Worm (Caenorhabditis elegans) whole organism, L2 larva: Measurements from ENCODE around the gene T28C12.1.

Experiments
- ZK546.5 ChIP-seq: sonication (generic microtip); optimal IDR thresholded peaks from 2 replicates; lab custom pipeline; 2017; ENCODE audit warnings: missing biosample characterization, missing genetic modification characterization
- ama-1 ChIP-seq: fragments of 150-350 bp; optimal IDR thresholded peaks from 2 replicates; lab custom pipeline; 2018; ENCODE audit warnings: inconsistent platforms
- elt-3 ChIP-seq: sonication (generic microtip); optimal IDR thresholded peaks from 2 replicates; lab custom pipeline; 2017; ENCODE audit warnings: missing biosample characterization, missing genetic modification characterization
- lin-13 ChIP-seq: fragments of 150-350 bp; optimal IDR thresholded peaks from 2 replicates; lab custom pipeline; 2014; ENCODE audit warnings: missing biosample characterization, missing genetic modification reagents, missing genetic modification characterization
- lsy-2 ChIP-seq, 2 experiments: fragments of 150-350 bp in 1 of 2; sonication (generic microtip) in 1 of 2; optimal IDR thresholded peaks; 2 replicates each; lab custom pipeline; 2014 to 2017; ENCODE audit warnings: missing biosample characterization in 2 of 2, missing genetic modification characterization in 2 of 2
- nhr-11 ChIP-seq: fragments of 150-350 bp; optimal IDR thresholded peaks from 2 replicates; lab custom pipeline; 2014; ENCODE audit warnings: missing biosample characterization, missing genetic modification characterization
- nhr-23 ChIP-seq: fragments of 150-350 bp; optimal IDR thresholded peaks from 2 replicates; lab custom pipeline; 2014; ENCODE audit warnings: missing biosample characterization, missing genetic modification reagents, missing genetic modification characterization
- skn-1 ChIP-seq: sonication (generic microtip); optimal IDR thresholded peaks from 2 replicates; lab custom pipeline; 2017; ENCODE audit warnings: missing biosample characterization, missing genetic modification characterization
- zag-1 ChIP-seq: fragments of 150-350 bp; optimal IDR thresholded peaks from 2 replicates; lab custom pipeline; 2014; ENCODE audit warnings: missing biosample characterization, missing genetic modification characterization
- ztf-1 ChIP-seq: fragments of 200-800 bp; sonication (Bioruptor generic); conservative IDR thresholded peaks from 2 replicates; pipeline ENCODE4 v1.3.6; 2022; ENCODE audit warnings: missing genetic modification characterization, missing compliant biosample characterization
- ztf-11 ChIP-seq: sonication (generic microtip); optimal IDR thresholded peaks from 2 replicates; lab custom pipeline; 2017; ENCODE audit warnings: missing biosample characterization, missing genetic modification characterization

DNA sequence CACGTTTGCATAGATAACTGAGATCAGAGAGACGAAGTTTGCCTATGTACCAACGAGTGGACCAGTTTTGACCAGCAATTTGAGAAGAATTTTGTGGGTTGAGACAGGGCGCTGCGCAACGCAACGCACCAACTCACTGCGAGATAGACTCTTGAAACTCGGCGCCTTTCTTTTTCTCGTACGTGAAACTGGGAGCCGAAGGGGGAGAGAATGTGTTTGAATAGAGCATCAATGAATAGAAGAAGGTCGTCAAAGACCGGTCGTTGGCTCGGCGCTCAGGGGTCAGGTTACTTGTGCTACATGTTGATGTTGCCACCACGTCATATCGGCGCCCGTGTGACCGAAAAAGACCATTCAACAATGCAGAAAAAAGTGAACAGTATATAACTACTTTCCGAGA is 27.8 kb downstream of the T28C12.1 start:
- TF ChIP-seq nhr-11 (tag; lab: Kevin White, UChicago) (no peak), nhr-23 (tag; lab: Kevin White, UChicago) (no peak), elt-3 (tag; lab: Kevin White, UChicago) (no peak), lin-13 (GFP tag; lab: Kevin White, UChicago) (no peak), zag-1 (no peak), lsy-2 (tag; optimal IDR thresholded peaks at IDR 0.05; lab: Kevin White, UChicago) (no peak), ama-1 (lab: Kevin White, UChicago) (no peak), ztf-11 (tag; lab: Kevin White, UChicago) (no peak), skn-1 (tag; lab: Kevin White, UChicago) (no peak), ZK546.5 (tag; lab: Kevin White, UChicago) (no peak), ztf-1 (GFP tag; lab: Robert Waterston, UW) (no peak)
